Worm (Caenorhabditis elegans) whole organism, L4 larva: ENCODE results near the gene R05G6.4.

Source experiments
- nhr-102 ChIP-seq: sonication (generic microtip); optimal IDR thresholded peaks from 2 replicates; lab custom pipeline; 2016; ENCODE audit warnings: mild to moderate bottlenecking, missing genetic modification characterization, moderate library complexity, missing compliant biosample characterization
- nhr-28 ChIP-seq: fragments of 150-350 bp; optimal IDR thresholded peaks from 2 replicates; lab custom pipeline; 2014; ENCODE audit warnings: missing biosample characterization, missing genetic modification characterization
- zag-1 ChIP-seq: fragments of 150-350 bp; optimal IDR thresholded peaks from 2 replicates; lab custom pipeline; 2014; ENCODE audit warnings: missing biosample characterization, missing genetic modification characterization
- ztf-11 ChIP-seq: fragments of 150-350 bp; optimal IDR thresholded peaks from 2 replicates; lab custom pipeline; 2014; ENCODE audit warnings: missing biosample characterization, missing genetic modification characterization

DNA sequence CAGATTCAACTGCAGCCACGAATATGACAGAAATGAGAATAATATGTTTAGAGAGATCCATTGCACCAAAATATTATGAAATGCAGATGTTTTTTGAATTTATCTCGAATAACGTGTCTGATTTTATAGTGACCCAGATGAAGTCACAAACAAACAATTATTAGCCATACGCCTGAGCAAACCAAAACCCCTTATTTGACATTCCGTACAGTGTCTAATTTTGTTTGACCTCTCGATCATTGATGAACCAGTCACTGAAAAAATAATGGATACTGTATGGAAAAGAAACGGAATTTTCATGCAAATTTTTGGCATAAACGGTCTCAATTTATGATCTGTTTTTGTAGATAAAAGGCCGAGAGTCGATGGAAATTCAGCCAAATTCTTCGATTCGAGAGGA lies 3.1 kb downstream of the R05G6.4 start, which contains the start of the genes R05G6.9 and R05G6.3:
- TF ChIP-seq ztf-11 (tag; lab: Kevin White, UChicago): no peak
- TF ChIP-seq zag-1 (tag; lab: Kevin White, UChicago): no peak
- no peak for TF ChIP-seq nhr-28 (tag; lab: Kevin White, UChicago)
- no peak for TF ChIP-seq nhr-102
